Fruit fly (Drosophila melanogaster): Measurements from ENCODE around the gene CG31089.

Gene CG31089

dm6 chr3R:25883877-25884276 is 18.6 kb upstream of the CG31089 start:
- TF ChIP-seq CG8478 (optimal IDR thresholded peaks at IDR 0.05) = no peak
- no peak for TF ChIP-seq psq (optimal IDR thresholded peaks at IDR 0.05)
- TF ChIP-seq Dll (optimal IDR thresholded peaks at IDR 0.05) = no peak
- TF ChIP-seq EcR (GFP tag; optimal IDR thresholded peaks at IDR 0.05) = peak in 1 of 2 experiments; percentile 90
- no peak for TF ChIP-seq pan (optimal IDR thresholded peaks at IDR 0.05)
- TF ChIP-seq usp (GFP tag; optimal IDR thresholded peaks at IDR 0.05) = no peak

- TF ChIP-seq EcR (GFP tag; optimal IDR thresholded peaks at IDR 0.05) (no peak), psq (optimal IDR thresholded peaks at IDR 0.05) (no peak), Dll (optimal IDR thresholded peaks at IDR 0.05) (no peak), usp (GFP tag; optimal IDR thresholded peaks at IDR 0.05) (no peak), pan (optimal IDR thresholded peaks at IDR 0.05) (no peak), CG8478 (optimal IDR thresholded peaks at IDR 0.05) (no peak)
These were observed 18.1 kb upstream of the CG31089 start for dm6 chr3R:25884301-25884700.

- no peak for TF ChIP-seq EcR (GFP tag; optimal IDR thresholded peaks at IDR 0.05)
- no peak for TF ChIP-seq usp (GFP tag; optimal IDR thresholded peaks at IDR 0.05)
- TF ChIP-seq Dll (optimal IDR thresholded peaks at IDR 0.05) = no peak
- no peak for TF ChIP-seq CG8478 (optimal IDR thresholded peaks at IDR 0.05)
- no peak for TF ChIP-seq psq (optimal IDR thresholded peaks at IDR 0.05)
- TF ChIP-seq pan (optimal IDR thresholded peaks at IDR 0.05) = no peak
These were observed 17.3 kb upstream of the CG31089 start for dm6 chr3R:25885136-25885535.

- TF ChIP-seq usp (GFP tag; optimal IDR thresholded peaks at IDR 0.05) (no peak), CG8478 (optimal IDR thresholded peaks at IDR 0.05) (peak; percentile 1)
These were observed 14.0 kb upstream of the CG31089 start, which contains the start of gene Lnk for dm6 chr3R:25888307-25889075. Gene Lnk (plus strand): TSS chr3R:25888542.

dm6 chr3R:25893272-25893671 is 9.2 kb upstream of the CG31089 start, which contains the start of gene CG5913:
Gene CG5913 (plus strand): TSS chr3R:25893495.
- no peak for TF ChIP-seq usp (GFP tag; optimal IDR thresholded peaks at IDR 0.05)
- no peak for TF ChIP-seq Dll (optimal IDR thresholded peaks at IDR 0.05)
- no peak for TF ChIP-seq psq (optimal IDR thresholded peaks at IDR 0.05)
- no peak for TF ChIP-seq EcR (GFP tag; optimal IDR thresholded peaks at IDR 0.05)
- no peak for TF ChIP-seq pan (optimal IDR thresholded peaks at IDR 0.05)
- no peak for TF ChIP-seq CG8478 (optimal IDR thresholded peaks at IDR 0.05)

- no peak for TF ChIP-seq usp (GFP tag; optimal IDR thresholded peaks at IDR 0.05)
- no peak for TF ChIP-seq CG8478 (optimal IDR thresholded peaks at IDR 0.05)
- TF ChIP-seq pan (optimal IDR thresholded peaks at IDR 0.05) = no peak
- TF ChIP-seq psq (optimal IDR thresholded peaks at IDR 0.05) = no peak
- no peak for TF ChIP-seq EcR (GFP tag; optimal IDR thresholded peaks at IDR 0.05)
- TF ChIP-seq Dll (optimal IDR thresholded peaks at IDR 0.05) = no peak
These were observed 6.9 kb upstream of the CG31089 start, which contains the start of gene Sodq for dm6 chr3R:25895522-25895921. Gene Sodq (plus strand): TSS chr3R:25895822.

dm6 chr3R:25897176-25897575 is 5.3 kb upstream of the CG31089 start, which contains the start of gene Mco3:
Gene Mco3 (plus strand): TSS chr3R:25897476.
- TF ChIP-seq CG8478 (optimal IDR thresholded peaks at IDR 0.05) (no peak), usp (GFP tag; optimal IDR thresholded peaks at IDR 0.05) (no peak), psq (optimal IDR thresholded peaks at IDR 0.05) (no peak), EcR (GFP tag; optimal IDR thresholded peaks at IDR 0.05) (no peak), pan (optimal IDR thresholded peaks at IDR 0.05) (no peak), Dll (optimal IDR thresholded peaks at IDR 0.05) (no peak)

- no peak for TF ChIP-seq pan (optimal IDR thresholded peaks at IDR 0.05)
- TF ChIP-seq Dll (optimal IDR thresholded peaks at IDR 0.05) = no peak
- no peak for TF ChIP-seq CG8478 (optimal IDR thresholded peaks at IDR 0.05)
- no peak for TF ChIP-seq psq (optimal IDR thresholded peaks at IDR 0.05)
- no peak for TF ChIP-seq EcR (GFP tag; optimal IDR thresholded peaks at IDR 0.05)
- no peak for TF ChIP-seq usp (GFP tag; optimal IDR thresholded peaks at IDR 0.05)
These were observed 2.8 kb upstream of the CG31089 start, which contains the start of gene CG31091 for dm6 chr3R:25899690-25900089. Gene CG31091 (plus strand): TSS chr3R:25899903.

dm6 chr3R:25906722-25907121 is 4.3 kb downstream of the CG31089 start, which contains the start of gene kumpel:
Gene kumpel (plus strand): TSS chr3R:25907022.
- no peak for TF ChIP-seq EcR (GFP tag; optimal IDR thresholded peaks at IDR 0.05)
- no peak for TF ChIP-seq usp (GFP tag; optimal IDR thresholded peaks at IDR 0.05)
- no peak for TF ChIP-seq pan (optimal IDR thresholded peaks at IDR 0.05)
- TF ChIP-seq psq (optimal IDR thresholded peaks at IDR 0.05) = no peak
- no peak for TF ChIP-seq Dll (optimal IDR thresholded peaks at IDR 0.05)
- TF ChIP-seq CG8478 (optimal IDR thresholded peaks at IDR 0.05) = no peak

dm6 chr3R:25919912-25920311 is 17.5 kb downstream of the CG31089 start:
- TF ChIP-seq usp (GFP tag; optimal IDR thresholded peaks at IDR 0.05) (no peak), psq (optimal IDR thresholded peaks at IDR 0.05) (no peak)

dm6 chr3R:25922534-25922933 is 20.1 kb downstream of the CG31089 start, which contains the start of gene CG14546:
Gene CG14546 (minus strand): TSS chr3R:25922634.
- TF ChIP-seq pan (optimal IDR thresholded peaks at IDR 0.05) (no peak), Dll (optimal IDR thresholded peaks at IDR 0.05) (no peak), psq (optimal IDR thresholded peaks at IDR 0.05) (no peak), CG8478 (optimal IDR thresholded peaks at IDR 0.05) (no peak), EcR (GFP tag; optimal IDR thresholded peaks at IDR 0.05) (no peak), usp (GFP tag; optimal IDR thresholded peaks at IDR 0.05) (no peak)

- TF ChIP-seq psq (optimal IDR thresholded peaks at IDR 0.05) (no peak), Dll (optimal IDR thresholded peaks at IDR 0.05) (no peak), pan (optimal IDR thresholded peaks at IDR 0.05) (no peak), EcR (GFP tag; optimal IDR thresholded peaks at IDR 0.05) (no peak), usp (GFP tag; optimal IDR thresholded peaks at IDR 0.05) (no peak), CG8478 (optimal IDR thresholded peaks at IDR 0.05) (no peak)
These were observed 38.9 kb downstream of the CG31089 start for dm6 chr3R:25941310-25941709.
